Worm (Caenorhabditis elegans): ENCODE data around the gene Y41C4A.6.

DNA sequence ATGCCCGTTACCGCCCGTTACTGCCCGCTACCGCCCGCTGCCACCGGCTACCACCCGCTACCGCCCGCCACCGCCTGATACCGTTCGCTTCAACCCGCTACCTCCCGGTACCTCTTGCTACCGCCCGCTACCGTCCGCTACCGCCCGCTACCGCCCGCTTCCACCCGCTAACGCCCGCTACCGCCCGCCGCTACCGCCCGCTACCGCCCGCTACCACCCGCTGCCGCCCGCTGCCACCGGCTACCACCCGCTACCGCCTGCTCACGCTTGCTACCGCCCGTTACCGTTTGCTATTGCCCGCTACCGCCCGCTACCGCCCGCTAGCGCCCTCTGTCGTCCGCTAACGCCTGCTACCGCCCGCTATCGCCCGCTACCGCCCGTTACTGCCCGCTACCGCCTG is 5.5 kb downstream of the Y41C4A.6 start:
- TF ChIP-seq F13C5.2 (tag; optimal IDR thresholded peaks at IDR 0.05) (no peak), tra-4 (tag; optimal IDR thresholded peaks at IDR 0.05) (no peak), ama-1 (optimal IDR thresholded peaks at IDR 0.05) (no peak), ceh-13 (GFP tag; optimal IDR thresholded peaks at IDR 0.05) (no peak), scrt-1 (GFP tag; IDR thresholded peaks at IDR 0.05) (no peak), tbx-37 (GFP tag; conservative IDR thresholded peaks at IDR 0.05) (no peak), sea-1 (GFP tag; conservative IDR thresholded peaks at IDR 0.05) (no peak), hnd-1 (tag; optimal IDR thresholded peaks at IDR 0.05) (no peak), pes-1 (GFP tag; IDR thresholded peaks at IDR 0.05) (no peak), tbx-11 (GFP tag; IDR thresholded peaks at IDR 0.05) (0 out of 2 replicates have a peak, but pooled peaks have one; percentile 16), ets-7 (tag; optimal IDR thresholded peaks at IDR 0.05) (no peak), B0310.2 (tag; optimal IDR thresholded peaks at IDR 0.05) (peak; percentile 13), flt-1 (GFP tag; IDR thresholded peaks at IDR 0.05) (no peak)
